Worm (Caenorhabditis elegans) whole organism, L4 larva: ENCODE measurements around the gene Y105C5B.5.

Source experiments
- D1046.2 ChIP-seq: fragments of 200-800 bp; sonication (Bioruptor generic); IDR thresholded peaks from 2 replicates; pipeline ENCODE4 v1.3.6; 2022; ENCODE audit warnings: missing genetic modification characterization, missing compliant biosample characterization
- F10B5.3 ChIP-seq: sonication (generic microtip); optimal IDR thresholded peaks from 2 replicates; lab custom pipeline; 2016; ENCODE audit warnings: mild to moderate bottlenecking, missing genetic modification characterization, missing compliant biosample characterization
- T26A8.4 ChIP-seq: fragments of 200-800 bp; sonication (Bioruptor generic); IDR thresholded peaks from 2 replicates; pipeline ENCODE4 v1.3.6; 2022; ENCODE audit warnings: missing genetic modification characterization, missing compliant biosample characterization
- Y105C5A.15 ChIP-seq: fragments of 200-800 bp; sonication (Bioruptor generic); IDR thresholded peaks from 2 replicates; pipeline ENCODE4 v1.3.6; 2022; ENCODE audit warnings: missing genetic modification characterization, missing compliant biosample characterization
- Y48G9A.11 ChIP-seq: fragments of 200-800 bp; sonication (Bioruptor generic); IDR thresholded peaks from 2 replicates; pipeline ENCODE4 v1.3.6; 2022; ENCODE audit warnings: missing genetic modification reagents, missing genetic modification characterization, missing compliant biosample characterization
- aha-1 ChIP-seq: fragments of 150-350 bp; peaks from one replicate; lab custom pipeline; 2014; ENCODE audit warnings: missing biosample characterization, missing genetic modification characterization
- ceh-20 ChIP-seq: fragments of 200-800 bp; sonication (Bioruptor generic); IDR thresholded peaks from 2 replicates; pipeline ENCODE4 v1.3.6; 2022; ENCODE audit warnings: missing genetic modification reagents, missing genetic modification characterization, missing compliant biosample characterization
- ceh-82 ChIP-seq: sonication (generic microtip); optimal IDR thresholded peaks from 2 replicates; lab custom pipeline; 2017; ENCODE audit warnings: missing biosample characterization, missing genetic modification characterization
- ces-1 ChIP-seq: fragments of 150-350 bp; sonication (generic microtip); optimal IDR thresholded peaks from 4 replicates; lab custom pipeline; 2014; ENCODE audit warnings: missing biosample characterization, missing genetic modification reagents, missing genetic modification characterization
- ctbp-1 ChIP-seq: fragments of 200-800 bp; sonication (Bioruptor generic); IDR thresholded peaks from 2 replicates; pipeline ENCODE4 v1.3.6; 2022; ENCODE audit warnings: missing genetic modification reagents, missing genetic modification characterization, missing compliant biosample characterization
- daf-8 ChIP-seq: fragments of 200-800 bp; sonication (Bioruptor generic); IDR thresholded peaks from 2 replicates; pipeline ENCODE4 v1.3.6; 2022; ENCODE audit warnings: missing genetic modification characterization, missing compliant biosample characterization
- dmd-8 ChIP-seq: fragments of 200-800 bp; sonication (Bioruptor generic); IDR thresholded peaks from 2 replicates; pipeline ENCODE4 v1.3.6; 2022; ENCODE audit warnings: missing genetic modification characterization, missing compliant biosample characterization
- duxl-1 ChIP-seq: sonication (generic microtip); optimal IDR thresholded peaks from 2 replicates; lab custom pipeline; 2016; ENCODE audit warnings: mild to moderate bottlenecking, missing genetic modification characterization, moderate library complexity, missing compliant biosample characterization; ENCODE audit not compliant: poor library complexity
- dve-1 ChIP-seq: sonication (generic microtip); optimal IDR thresholded peaks from 2 replicates; lab custom pipeline; 2017; ENCODE audit warnings: antibody characterized with exemption, mild to moderate bottlenecking, missing genetic modification characterization, missing compliant biosample characterization; ENCODE audit not compliant: insufficient read depth
- fos-1 ChIP-seq: fragments of 150-350 bp; optimal IDR thresholded peaks from 2 replicates; lab custom pipeline; 2014; ENCODE audit warnings: missing biosample characterization, missing genetic modification characterization
- gei-8 ChIP-seq: fragments of 200-800 bp; sonication (Bioruptor generic); optimal IDR thresholded peaks from 2 replicates; lab custom pipeline; 2018; ENCODE audit warnings: mild to moderate bottlenecking, missing genetic modification characterization, missing compliant biosample characterization
- hlh-11 ChIP-seq: fragments of 200-800 bp; sonication (Bioruptor generic); optimal IDR thresholded peaks from 2 replicates; lab custom pipeline; 2018; ENCODE audit warnings: mild to moderate bottlenecking, missing genetic modification characterization, missing compliant biosample characterization
- hlh-30 ChIP-seq: sonication (generic microtip); optimal IDR thresholded peaks from 2 replicates; lab custom pipeline; 2017; ENCODE audit warnings: antibody characterized with exemption, mild to moderate bottlenecking, missing genetic modification characterization, missing compliant biosample characterization; ENCODE audit not compliant: insufficient read depth
- lin-38 ChIP-seq: fragments of 200-800 bp; sonication (Bioruptor generic); IDR thresholded peaks from 2 replicates; pipeline ENCODE4 v1.3.6; 2022; ENCODE audit warnings: missing genetic modification reagents, missing genetic modification characterization, missing compliant biosample characterization
- lir-3 ChIP-seq: sonication (generic microtip); optimal IDR thresholded peaks from 2 replicates; lab custom pipeline; 2016; ENCODE audit warnings: mild to moderate bottlenecking, missing genetic modification characterization, missing compliant biosample characterization
- mdt-29 ChIP-seq: fragments of 200-800 bp; sonication (Bioruptor generic); IDR thresholded peaks from 2 replicates; pipeline ENCODE4 v1.3.6; 2022; ENCODE audit warnings: missing genetic modification reagents, missing genetic modification characterization, missing compliant biosample characterization
- nhr-10 ChIP-seq: fragments of 150-350 bp; optimal IDR thresholded peaks from 2 replicates; lab custom pipeline; 2014; ENCODE audit warnings: missing biosample characterization, missing genetic modification characterization
- nhr-42 ChIP-seq: fragments of 200-800 bp; sonication (Bioruptor generic); IDR thresholded peaks from 2 replicates; pipeline ENCODE4 v1.3.6; 2022; ENCODE audit warnings: missing genetic modification characterization, missing compliant biosample characterization
- nhr-48 ChIP-seq: sonication (generic microtip); optimal IDR thresholded peaks from 2 replicates; lab custom pipeline; 2016; ENCODE audit warnings: mild to moderate bottlenecking, missing genetic modification characterization, missing compliant biosample characterization
- pqm-1 ChIP-seq: sonication (generic microtip); optimal IDR thresholded peaks from 2 replicates; lab custom pipeline; 2017; ENCODE audit warnings: missing biosample characterization, missing genetic modification characterization
- snpc-1.2 ChIP-seq: fragments of 200-800 bp; sonication (Bioruptor generic); IDR thresholded peaks from 2 replicates; pipeline ENCODE4 v1.3.6; 2022; ENCODE audit warnings: missing genetic modification reagents, missing genetic modification characterization, missing compliant biosample characterization
- snpc-4 ChIP-seq: fragments of 150-350 bp; optimal IDR thresholded peaks from 2 replicates; lab custom pipeline; 2014; ENCODE audit warnings: missing biosample characterization, missing genetic modification characterization
- unc-130 ChIP-seq: sonication (generic microtip); optimal IDR thresholded peaks from 2 replicates; lab custom pipeline; 2016; ENCODE audit warnings: missing genetic modification reagents, missing genetic modification characterization, missing compliant biosample characterization
- unc-62 ChIP-seq, 3 experiments: fragments of 150-350 bp in 1 of 3; sonication (generic microtip); optimal IDR thresholded peaks in 2 of 3; peaks in 1 of 3; 1 replicate in 1 of 3; 2 replicates in 2 of 3; lab custom pipeline; 2014 to 2017; ENCODE audit warnings: missing biosample characterization in 3 of 3, missing genetic modification characterization in 3 of 3, missing genetic modification reagents in 3 of 3, missing genotype in 1 of 3
- zfp-2 ChIP-seq: sonication (generic microtip); optimal IDR thresholded peaks from 2 replicates; lab custom pipeline; 2016; ENCODE audit warnings: mild to moderate bottlenecking, missing genetic modification characterization, missing compliant biosample characterization
- zfp-3 ChIP-seq: fragments of 200-800 bp; sonication (Bioruptor generic); conservative IDR thresholded peaks from 2 replicates; pipeline ENCODE4 v1.3.6; 2022; ENCODE audit warnings: missing genetic modification reagents, missing genetic modification characterization, missing compliant biosample characterization
- zip-11 ChIP-seq: fragments of 200-800 bp; sonication (Bioruptor generic); IDR thresholded peaks from 2 replicates; pipeline ENCODE4 v1.3.6; 2022; ENCODE audit warnings: missing genetic modification characterization, missing compliant biosample characterization
- zip-2 ChIP-seq: fragments of 150-350 bp; optimal IDR thresholded peaks from 2 replicates; lab custom pipeline; 2014; ENCODE audit warnings: missing biosample characterization, missing genetic modification characterization

Gene Y105C5B.5

DNA sequence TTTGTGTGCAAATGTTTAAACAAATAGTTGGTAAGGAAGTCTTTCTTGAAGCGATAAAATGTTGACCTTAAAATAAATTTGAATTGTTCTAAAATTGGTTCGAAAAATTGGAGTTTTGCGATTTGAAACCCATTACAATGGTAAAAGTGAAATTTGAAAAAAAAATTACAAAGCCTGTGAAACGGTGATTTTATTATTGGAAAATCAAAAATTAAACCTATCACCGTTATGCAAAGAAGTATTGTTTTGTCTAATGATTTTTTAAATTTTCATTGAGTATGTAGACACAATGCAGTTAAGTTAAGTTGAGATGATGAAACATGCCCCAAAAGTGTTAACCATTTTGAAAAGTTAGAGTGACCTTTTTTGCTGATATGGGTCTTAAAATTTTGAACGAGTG is 6.2 kb downstream of the Y105C5B.5 start:
- no peak for TF ChIP-seq zfp-2 (tag; lab: Kevin White, UChicago)
- TF ChIP-seq snpc-1.2, result peak; percentile 53; the same call in 1 of the 2 replicates

- TF ChIP-seq dmd-8 (no peak), aha-1 (tag; lab: Kevin White, UChicago) (peak; percentile 10)
These were observed 6.9 kb downstream of the Y105C5B.5 start, which contains the start of gene srv-14 for ce11 chrIV:15894133-15894532. Gene srv-14, minus strand, starts transcription at chrIV:15894233.

DNA sequence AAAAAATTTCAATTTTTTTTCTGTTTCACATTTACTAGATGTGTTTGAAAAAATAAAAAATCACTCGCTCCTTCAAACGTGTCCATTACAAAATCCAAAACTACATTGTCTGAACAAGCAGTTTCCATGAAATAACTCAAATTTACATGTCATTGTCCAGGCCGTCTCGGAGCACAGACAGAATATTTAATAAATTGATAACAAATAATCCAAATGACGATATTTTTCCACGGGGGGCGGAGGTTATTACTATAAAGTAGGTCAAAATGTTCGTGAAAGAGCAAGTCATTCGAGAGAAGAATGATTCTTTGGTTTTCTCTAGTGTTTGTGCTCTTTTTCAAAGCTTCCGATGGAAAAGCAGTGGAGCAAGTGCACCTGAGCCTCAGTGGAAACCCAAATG is 17.1 kb downstream of the Y105C5B.5 start, which contains the start of gene Y105C5B.3:
Gene Y105C5B.3 (plus strand): TSS at position 301 of the 400 bp plus-strand sequence.
- TF ChIP-seq lir-3 (tag; lab: Kevin White, UChicago) (no peak), nhr-42 (no peak), F10B5.3 (no peak), zfp-2 (tag; lab: Kevin White, UChicago) (no peak), dve-1 (no peak), zip-2 (tag; lab: Kevin White, UChicago) (no peak), D1046.2 (GFP tag; lab: Robert Waterston, UW) (no peak), nhr-48 (tag; lab: Kevin White, UChicago) (no peak), zfp-3 (no peak), nhr-10 (tag; lab: Kevin White, UChicago) (no peak)

DNA sequence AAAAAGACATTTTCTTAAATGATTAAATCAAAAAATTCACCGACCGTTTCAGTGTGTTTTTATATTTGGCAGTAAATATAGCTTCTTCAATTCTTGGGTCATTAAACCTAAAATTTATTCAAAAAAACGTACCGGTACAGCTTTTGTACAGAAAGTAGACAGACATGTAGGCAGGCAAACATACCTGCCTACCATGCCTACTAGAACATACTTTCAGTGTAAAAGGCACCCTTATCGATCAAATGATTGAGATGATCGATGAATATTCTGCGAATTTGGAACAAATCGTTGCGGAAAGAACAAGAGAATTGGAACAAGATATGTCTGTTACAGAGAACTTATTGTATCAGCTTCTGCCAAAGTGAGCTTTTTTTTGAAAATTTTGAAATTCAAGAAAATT is 20.9 kb downstream of the Y105C5B.5 start:
- TF ChIP-seq T26A8.4 (no peak), snpc-1.2 (peak; percentile 80)

ce11 chrIV:15878262-15878661 is 22.8 kb downstream of the Y105C5B.5 start:
- TF ChIP-seq lin-38 (GFP tag; lab: Robert Waterston, UW) (no peak), dve-1 (no peak), T26A8.4 (no peak), ceh-20 (GFP tag; lab: Robert Waterston, UW) (no peak), Y105C5A.15 (GFP tag; lab: Robert Waterston, UW) (no peak), daf-8 (no peak), mdt-29 (GFP tag; lab: Robert Waterston, UW) (no peak), pqm-1 (tag; lab: Kevin White, UChicago) (no peak), gei-8 (GFP tag; lab: Kevin White, UChicago) (no peak), hlh-11 (tag; lab: Kevin White, UChicago) (no peak), zip-11 (GFP tag; lab: Robert Waterston, UW) (no peak), snpc-1.2 (no peak), aha-1 (tag; lab: Kevin White, UChicago) (no peak), fos-1 (tag; lab: Kevin White, UChicago) (no peak), unc-62 (GFP tag; optimal IDR thresholded peaks at IDR 0.05 in 1 of 2; lab: Kevin White, UChicago) (no peak), unc-62 (tag; optimal IDR thresholded peaks at IDR 0.05; lab: Kevin White, UChicago) (no peak), ces-1 (GFP tag; lab: Kevin White, UChicago) (no peak), Y48G9A.11 (GFP tag; lab: Robert Waterston, UW) (no peak), nhr-10 (tag; lab: Kevin White, UChicago) (no peak), ceh-82 (tag; lab: Kevin White, UChicago) (no peak)

- TF ChIP-seq snpc-4 (tag; lab: Kevin White, UChicago) (no peak), hlh-30 (tag; lab: Kevin White, UChicago) (no peak), unc-130 (GFP tag; lab: Kevin White, UChicago) (no peak), ctbp-1 (no peak), duxl-1 (tag; lab: Kevin White, UChicago) (no peak)
These were observed 28.4 kb downstream of the Y105C5B.5 start, which contains the start of gene gcy-25 for ce11 chrIV:15872633-15873032. Gene gcy-25, plus strand, starts transcription at chrIV:15872933.
